Worm (Caenorhabditis elegans): ENCODE data around the gene F59B10.4.
A peak's percentile ranks its signal among the peaks of the same experiment; 100 is the strongest.

F59B10.4 gene

DNA sequence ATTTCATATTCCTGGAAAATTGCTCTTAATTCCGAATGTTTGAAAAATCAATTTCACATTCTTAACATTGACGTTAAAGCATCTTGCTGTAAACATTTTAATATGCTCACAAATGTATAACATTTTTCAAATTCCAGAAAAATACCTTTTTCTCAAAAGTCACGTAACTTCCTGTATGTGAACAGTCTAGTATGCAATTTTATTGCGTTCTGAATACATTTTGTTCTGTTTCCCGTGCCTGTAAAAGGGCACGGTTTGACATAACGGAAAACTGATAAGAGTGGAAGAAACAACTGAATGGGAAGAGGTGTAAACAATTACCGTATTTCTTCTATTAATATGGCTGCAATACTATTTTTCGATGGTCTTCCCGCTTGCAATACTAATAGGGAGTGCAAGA, 36.0 kb downstream of the F59B10.4 start:
- TF ChIP-seq him-1 (tag; optimal IDR thresholded peaks at IDR 0.05) (no peak), nhr-80 (tag; optimal IDR thresholded peaks at IDR 0.05) (peak; percentile 10), snpc-4 (GFP tag; optimal IDR thresholded peaks at IDR 0.05) (no peak), snpc-4 (tag; optimal IDR thresholded peaks at IDR 0.05) (no peak), tbx-9 (tag; optimal IDR thresholded peaks at IDR 0.05; ENCODE audit: borderline replicate concordance) (no peak), Y53G8AR.9 (GFP tag; conservative IDR thresholded peaks at IDR 0.05) (no peak)

DNA sequence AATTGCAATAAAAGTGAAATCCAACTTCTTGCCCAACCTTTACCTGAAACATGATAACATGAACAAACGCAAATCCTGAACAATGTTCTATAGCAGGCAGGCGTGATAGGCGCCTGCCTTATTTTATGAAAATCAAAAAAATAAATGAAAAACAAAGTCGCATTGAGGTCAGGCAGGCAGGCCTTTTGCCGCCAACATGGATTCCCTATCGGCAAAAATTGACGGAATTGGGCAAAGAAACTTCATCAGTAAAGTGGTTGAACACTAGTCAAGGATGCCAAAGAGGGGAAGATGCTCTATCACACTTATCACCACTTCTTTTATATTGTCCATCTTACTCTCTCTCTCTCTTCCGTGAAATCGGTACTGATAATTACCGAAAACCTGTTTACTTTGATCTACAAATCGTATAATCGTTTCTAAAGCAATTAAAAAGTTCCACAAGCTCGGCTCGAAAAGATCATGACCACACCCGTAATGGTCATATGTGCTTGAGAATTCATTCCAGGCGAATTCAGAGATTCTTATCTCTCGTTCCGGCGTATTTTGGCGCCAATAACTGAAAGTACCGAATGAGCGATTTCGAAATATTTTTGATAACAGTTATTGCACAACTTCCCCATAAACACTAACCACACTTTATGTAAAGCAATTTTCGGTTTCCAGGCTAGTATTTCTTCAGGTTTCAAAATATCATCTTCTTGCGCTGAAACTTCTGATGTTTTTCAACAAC, 36.9 kb downstream of the F59B10.4 start, which contains the start of the genes clec-60 and ZK666.11:
Gene clec-60 (minus strand): TSS at position 51 of the 733 bp plus-strand sequence.
Gene ZK666.11 (plus strand): TSS at position 699 of the 733 bp plus-strand sequence.
- TF ChIP-seq unc-62 (GFP tag; optimal IDR thresholded peaks at IDR 0.05), result no peak
- TF ChIP-seq ztf-6 (GFP tag; IDR thresholded peaks at IDR 0.05), result no peak
- no peak for TF ChIP-seq cebp-2 (GFP tag; IDR thresholded peaks at IDR 0.05)
- TF ChIP-seq dpff-1 (tag; optimal IDR thresholded peaks at IDR 0.05), result no peak
- TF ChIP-seq K12H6.12 (tag; optimal IDR thresholded peaks at IDR 0.05), result no peak
- 0 out of 2 replicates have a peak, but pooled peaks have one; percentile 49 for TF ChIP-seq cebp-1 (GFP tag; IDR thresholded peaks at IDR 0.05)
- TF ChIP-seq cebp-1 (tag; optimal IDR thresholded peaks at IDR 0.05), result no peak
- TF ChIP-seq tbp1 (GFP tag; optimal IDR thresholded peaks at IDR 0.05), result no peak
- TF ChIP-seq egl-18 (GFP tag; IDR thresholded peaks at IDR 0.05), result no peak
- no peak for TF ChIP-seq ceh-91 (GFP tag; IDR thresholded peaks at IDR 0.05)
- TF ChIP-seq mes-4 (tag; optimal IDR thresholded peaks at IDR 0.05), result no peak
- no peak for TF ChIP-seq ztf-26 (tag; optimal IDR thresholded peaks at IDR 0.05)
- TF ChIP-seq nhr-80 (tag; optimal IDR thresholded peaks at IDR 0.05), result peak; percentile 6
- TF ChIP-seq lir-1 (GFP tag; conservative IDR thresholded peaks at IDR 0.05), result no peak
- TF ChIP-seq ceh-40 (GFP tag; IDR thresholded peaks at IDR 0.05), result no peak
- no peak for TF ChIP-seq Y53F4B.3 (GFP tag; IDR thresholded peaks at IDR 0.05)
- no peak for TF ChIP-seq Y67H2A.10 (GFP tag; conservative IDR thresholded peaks at IDR 0.05)
- no peak for TF ChIP-seq rec-8 (tag; optimal IDR thresholded peaks at IDR 0.05)

DNA sequence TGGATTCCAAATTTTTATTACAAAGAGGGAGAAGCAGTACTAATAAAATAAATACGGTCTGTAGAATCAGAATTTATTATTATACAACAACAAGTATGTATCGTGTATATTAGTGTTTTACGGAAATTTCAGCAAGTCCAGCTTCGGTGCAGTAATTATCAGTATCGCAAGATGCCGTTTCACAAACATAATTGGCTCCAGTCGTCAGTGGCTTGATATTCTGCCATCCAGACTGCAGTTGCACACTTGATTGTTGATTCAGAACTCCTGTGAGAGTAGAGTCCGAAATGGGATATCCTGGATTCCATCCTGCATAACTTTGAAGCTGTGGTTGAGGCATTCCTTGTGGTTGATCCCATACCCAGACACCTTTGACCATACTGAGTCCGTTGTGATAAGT, 38.9 kb downstream of the F59B10.4 start:
- TF ChIP-seq hmg-20 (GFP tag; IDR thresholded peaks at IDR 0.05) (no peak), nfya-2 (GFP tag; IDR thresholded peaks at IDR 0.05) (no peak), let-607 (tag; optimal IDR thresholded peaks at IDR 0.05) (no peak), somi-1 (GFP tag; optimal IDR thresholded peaks at IDR 0.05) (no peak)

DNA sequence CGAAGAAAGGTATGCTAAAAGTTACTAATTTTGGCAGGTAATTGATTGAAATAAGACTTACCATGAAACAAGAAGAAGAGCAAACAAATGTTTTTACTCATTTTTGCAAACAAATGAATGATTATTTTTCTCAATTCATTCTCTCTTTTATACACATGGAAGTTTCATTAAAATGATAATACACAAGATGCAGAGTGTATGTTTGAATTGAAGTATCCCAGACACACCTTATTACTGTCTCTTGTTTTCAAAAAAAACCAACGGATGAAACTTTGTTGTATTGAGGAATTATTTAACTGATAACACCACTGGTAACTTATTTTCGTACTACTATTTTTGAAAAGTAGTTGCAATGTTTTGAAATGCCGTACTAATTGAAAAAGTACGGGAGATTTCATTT, 39.6 kb downstream of the F59B10.4 start, which contains the start of gene clec-59:
Gene clec-59 (minus strand): TSS at position 101 of the 400 bp plus-strand sequence.
- no peak for TF ChIP-seq cebp-1 (GFP tag; IDR thresholded peaks at IDR 0.05)
- TF ChIP-seq cebp-1 (tag; optimal IDR thresholded peaks at IDR 0.05), result no peak
- TF ChIP-seq tbp1 (GFP tag; optimal IDR thresholded peaks at IDR 0.05), result no peak
- TF ChIP-seq F33H1.4 (GFP tag; IDR thresholded peaks at IDR 0.05), result no peak
- no peak for TF ChIP-seq ceh-91 (GFP tag; IDR thresholded peaks at IDR 0.05)
- TF ChIP-seq egrh-3 (GFP tag; IDR thresholded peaks at IDR 0.05), result no peak
- TF ChIP-seq ccch-3 (GFP tag; optimal IDR thresholded peaks at IDR 0.05), result no peak
- TF ChIP-seq lin-26 (GFP tag; IDR thresholded peaks at IDR 0.05), result no peak
- no peak for TF ChIP-seq mel-28 (tag; optimal IDR thresholded peaks at IDR 0.05; ENCODE audit: borderline replicate concordance)
- no peak for TF ChIP-seq efl-1 (GFP tag; optimal IDR thresholded peaks at IDR 0.05)
- TF ChIP-seq ceh-79 (tag; optimal IDR thresholded peaks at IDR 0.05), result no peak
- no peak for TF ChIP-seq snpc-1.3 (tag; optimal IDR thresholded peaks at IDR 0.05; ENCODE audit: insufficient read depth)
- no peak for TF ChIP-seq egl-18 (GFP tag; IDR thresholded peaks at IDR 0.05)
- no peak for TF ChIP-seq ztf-3 (GFP tag; optimal IDR thresholded peaks at IDR 0.05)
- TF ChIP-seq nhr-80 (tag; optimal IDR thresholded peaks at IDR 0.05), result no peak
- no peak for TF ChIP-seq nfya-1 (tag; optimal IDR thresholded peaks at IDR 0.05; ENCODE audit: borderline replicate concordance, insufficient read depth)
- TF ChIP-seq nfyb-1 (GFP tag; IDR thresholded peaks at IDR 0.05), result no peak
- TF ChIP-seq attf-6 (GFP tag; IDR thresholded peaks at IDR 0.05), result no peak
